Worm (Caenorhabditis elegans) whole organism, L3 larva: ENCODE measurements around the gene F40F8.3.

ENCODE experiments used
- R02D3.7 ChIP-seq: fragments of 150-350 bp; optimal IDR thresholded peaks from 2 replicates; lab custom pipeline; 2014; ENCODE audit warnings: missing biosample characterization, missing genetic modification characterization
- aly-2 ChIP-seq: fragments of 150-350 bp; optimal IDR thresholded peaks from 2 replicates; lab custom pipeline; 2014; ENCODE audit warnings: missing biosample characterization, missing genetic modification characterization
- ama-1 ChIP-seq: fragments of 150-350 bp; optimal IDR thresholded peaks from 2 replicates; lab custom pipeline; 2018
- ceh-16 ChIP-seq: sonication (generic microtip); optimal IDR thresholded peaks from 2 replicates; lab custom pipeline; 2017; ENCODE audit warnings: missing biosample characterization, missing genetic modification characterization
- ceh-28 ChIP-seq: fragments of 150-350 bp; optimal IDR thresholded peaks from 2 replicates; lab custom pipeline; 2014; ENCODE audit warnings: missing biosample characterization, missing genetic modification reagents, missing genetic modification characterization
- ceh-82 ChIP-seq: fragments of 150-350 bp; optimal IDR thresholded peaks from 2 replicates; lab custom pipeline; 2014; ENCODE audit warnings: missing biosample characterization, missing genetic modification characterization
- daf-12 ChIP-seq: fragments of 150-350 bp; optimal IDR thresholded peaks from 2 replicates; lab custom pipeline; 2014; ENCODE audit warnings: missing biosample characterization, missing genetic modification reagents, missing genetic modification characterization
- egl-27 ChIP-seq: sonication (generic microtip); optimal IDR thresholded peaks from 4 replicates; lab custom pipeline; 2017; ENCODE audit warnings: missing biosample characterization, missing genetic modification reagents, missing genetic modification characterization
- elt-2 ChIP-seq: sonication (generic microtip); optimal IDR thresholded peaks from 2 replicates; lab custom pipeline; 2016; ENCODE audit warnings: missing genetic modification reagents, mild to moderate bottlenecking, missing genetic modification characterization, missing compliant biosample characterization
- elt-3 ChIP-seq, 3 experiments: fragments of 150-350 bp in 1 of 3; sonication (generic microtip) in 2 of 3; optimal IDR thresholded peaks; 2 replicates in 2 of 3; 4 replicates in 1 of 3; lab custom pipeline; 2014 to 2017; ENCODE audit warnings: missing biosample characterization in 3 of 3, missing genetic modification characterization in 3 of 3
- eor-1 ChIP-seq, 2 experiments: fragments of 150-350 bp; optimal IDR thresholded peaks; 2 replicates each; lab custom pipeline; 2014 to 2018; ENCODE audit warnings: missing biosample characterization in 2 of 2, missing genetic modification characterization in 2 of 2
- hmg-11 ChIP-seq: sonication (generic microtip); optimal IDR thresholded peaks from 2 replicates; lab custom pipeline; 2016; ENCODE audit warnings: missing genetic modification characterization, missing compliant biosample characterization
- jun-1 ChIP-seq: fragments of 150-350 bp; optimal IDR thresholded peaks from 2 replicates; lab custom pipeline; 2014; ENCODE audit warnings: missing biosample characterization, missing genetic modification reagents, missing genetic modification characterization
- lin-15B ChIP-seq: fragments of 150-350 bp; optimal IDR thresholded peaks from 2 replicates; lab custom pipeline; 2014; ENCODE audit warnings: missing biosample characterization, missing genetic modification characterization
- lin-39 ChIP-seq: fragments of 150-350 bp; optimal IDR thresholded peaks from 2 replicates; lab custom pipeline; 2018; ENCODE audit warnings: missing biosample characterization, missing genetic modification reagents, missing genetic modification characterization
- lsy-12 ChIP-seq: sonication (generic microtip); optimal IDR thresholded peaks from 2 replicates; lab custom pipeline; 2016; ENCODE audit warnings: mild to moderate bottlenecking, missing genetic modification characterization, missing compliant biosample characterization
- mdl-1 ChIP-seq: fragments of 150-350 bp; optimal IDR thresholded peaks from 2 replicates; lab custom pipeline; 2014; ENCODE audit warnings: missing biosample characterization, missing genetic modification characterization
- mml-1 ChIP-seq: fragments of 150-350 bp; sonication (generic microtip); optimal IDR thresholded peaks from 3 replicates; lab custom pipeline; 2014; ENCODE audit warnings: missing biosample characterization, missing genetic modification characterization
- nfya-1 ChIP-seq: sonication (generic microtip); optimal IDR thresholded peaks from 2 replicates; lab custom pipeline; 2017; ENCODE audit warnings: missing genetic modification characterization, mild to moderate bottlenecking, missing compliant biosample characterization, antibody characterized with exemption, moderate library complexity; ENCODE audit not compliant: insufficient read depth
- nhr-12 ChIP-seq: fragments of 150-350 bp; optimal IDR thresholded peaks from 2 replicates; lab custom pipeline; 2014; ENCODE audit warnings: missing biosample characterization, missing genetic modification characterization
- nhr-23 ChIP-seq: fragments of 150-350 bp; optimal IDR thresholded peaks from 2 replicates; lab custom pipeline; 2014; ENCODE audit warnings: missing biosample characterization, missing genetic modification reagents, missing genetic modification characterization
- nhr-25 ChIP-seq: sonication (generic microtip); optimal IDR thresholded peaks from 2 replicates; lab custom pipeline; 2017; ENCODE audit warnings: missing biosample characterization, missing genetic modification characterization
- nhr-28 ChIP-seq: fragments of 150-350 bp; optimal IDR thresholded peaks from 2 replicates; lab custom pipeline; 2014; ENCODE audit warnings: missing biosample characterization, missing genetic modification characterization
- nhr-43 ChIP-seq: sonication (generic microtip); optimal IDR thresholded peaks from 2 replicates; lab custom pipeline; 2016; ENCODE audit warnings: mild to moderate bottlenecking, missing genetic modification characterization, missing compliant biosample characterization; ENCODE audit not compliant: poor library complexity, severe bottlenecking
- nhr-77 ChIP-seq: fragments of 150-350 bp; optimal IDR thresholded peaks from 2 replicates; lab custom pipeline; 2014; ENCODE audit warnings: missing biosample characterization, missing genetic modification characterization
- pha-4 ChIP-seq: fragments of 150-350 bp; optimal IDR thresholded peaks from 2 replicates; lab custom pipeline; 2014; ENCODE audit warnings: missing biosample characterization, missing genetic modification reagents, missing genetic modification characterization
- pqm-1 ChIP-seq: fragments of 150-350 bp; optimal IDR thresholded peaks from 2 replicates; lab custom pipeline; 2017; ENCODE audit warnings: missing biosample characterization, missing genetic modification characterization, inconsistent platforms
- sea-2 ChIP-seq: fragments of 150-350 bp; sonication (generic microtip); optimal IDR thresholded peaks from 4 replicates; lab custom pipeline; 2014; ENCODE audit warnings: missing biosample characterization, missing genetic modification reagents, missing genetic modification characterization
- skn-1 ChIP-seq: fragments of 150-350 bp; optimal IDR thresholded peaks from 2 replicates; lab custom pipeline; 2014; ENCODE audit warnings: missing biosample characterization, missing genetic modification characterization
- snpc-4 ChIP-seq: fragments of 150-350 bp; optimal IDR thresholded peaks from 2 replicates; lab custom pipeline; 2014; ENCODE audit warnings: missing biosample characterization, missing genetic modification characterization
- tbx-2 ChIP-seq: sonication (generic microtip); optimal IDR thresholded peaks from 2 replicates; lab custom pipeline; 2016; ENCODE audit warnings: mild to moderate bottlenecking, missing genetic modification characterization, missing compliant biosample characterization
- unc-62 ChIP-seq: fragments of 150-350 bp; sonication (generic microtip); optimal IDR thresholded peaks from 4 replicates; lab custom pipeline; 2014; ENCODE audit warnings: missing biosample characterization, missing genetic modification reagents, missing genetic modification characterization
- ztf-11 ChIP-seq: fragments of 150-350 bp; optimal IDR thresholded peaks from 2 replicates; lab custom pipeline; 2014; ENCODE audit warnings: missing biosample characterization, missing genetic modification characterization

Gene F40F8.3

ce11 chrII:11166414-11166813 is 37.3 kb downstream of the F40F8.3 start:
- TF ChIP-seq nhr-25 (tag; lab: Kevin White, UChicago) = no peak
- TF ChIP-seq eor-1 (tag; optimal IDR thresholded peaks at IDR 0.05; lab: Kevin White, UChicago) = no peak
- TF ChIP-seq sea-2 (GFP tag; lab: Kevin White, UChicago) = no peak
- no peak for TF ChIP-seq elt-3 (tag; optimal IDR thresholded peaks at IDR 0.05; lab: Kevin White, UChicago)
- no peak for TF ChIP-seq nhr-23
- TF ChIP-seq egl-27 (tag; lab: Kevin White, UChicago) = no peak
- TF ChIP-seq nhr-12 = no peak
- TF ChIP-seq nfya-1 (tag; lab: Kevin White, UChicago) = peak; percentile 40
- TF ChIP-seq ceh-82 (tag; lab: Kevin White, UChicago) = no peak
- TF ChIP-seq mml-1 = no peak
- peak; percentile 69 for TF ChIP-seq snpc-4 (tag; lab: Kevin White, UChicago)
- no peak for TF ChIP-seq ceh-16 (tag; lab: Kevin White, UChicago)
- no peak for TF ChIP-seq daf-12 (tag; lab: Kevin White, UChicago)
- peak; percentile 43 for TF ChIP-seq pha-4 (tag; lab: Kevin White, UChicago)
- TF ChIP-seq elt-2 (tag; lab: Kevin White, UChicago) = no peak
- no peak for TF ChIP-seq nhr-77 (tag; lab: Kevin White, UChicago)
- TF ChIP-seq lin-39 (tag; lab: Kevin White, UChicago) = no peak
- TF ChIP-seq unc-62 = no peak

ce11 chrII:11167039-11167438 is 38.0 kb downstream of the F40F8.3 start:
- TF ChIP-seq lin-39 (tag; lab: Kevin White, UChicago) = peak; percentile 28
- peak; percentile 43 for TF ChIP-seq nhr-77 (tag; lab: Kevin White, UChicago)
- TF ChIP-seq snpc-4 (tag; lab: Kevin White, UChicago) = peak; percentile 99
- peak; percentile 21 for TF ChIP-seq ceh-82 (tag; lab: Kevin White, UChicago)
- TF ChIP-seq lin-15B = peak; percentile 40
- TF ChIP-seq nhr-25 (tag; lab: Kevin White, UChicago) = peak; percentile 65
- peak; percentile 91 for TF ChIP-seq nhr-43
- TF ChIP-seq mdl-1 (tag; lab: Kevin White, UChicago) = no peak
- no peak for TF ChIP-seq egl-27 (tag; lab: Kevin White, UChicago)
- TF ChIP-seq pha-4 (tag; lab: Kevin White, UChicago) = peak; percentile 34
- TF ChIP-seq skn-1 (tag; lab: Kevin White, UChicago) = peak; percentile 44
- peak; percentile 96 for TF ChIP-seq ama-1 (lab: Kevin White, UChicago)
- TF ChIP-seq ceh-28 (tag; lab: Kevin White, UChicago) = peak; percentile 48
- peak; percentile 65 for TF ChIP-seq lsy-12
- TF ChIP-seq aly-2 = peak; percentile 78
- TF ChIP-seq ztf-11 = no peak
- no peak for TF ChIP-seq pqm-1
- TF ChIP-seq nhr-28 (tag; lab: Kevin White, UChicago) = no peak
- TF ChIP-seq elt-2 (tag; lab: Kevin White, UChicago) = peak; percentile 50
- peak; percentile 51 for TF ChIP-seq hmg-11
- peak; percentile 73 for TF ChIP-seq nfya-1 (tag; lab: Kevin White, UChicago)
- TF ChIP-seq R02D3.7 = peak; percentile 54
- peak; percentile 36 for TF ChIP-seq tbx-2 (tag; lab: Kevin White, UChicago)
- peak; percentile 70 for TF ChIP-seq nhr-23

ce11 chrII:11175347-11175746 is 46.3 kb downstream of the F40F8.3 start:
- no peak for TF ChIP-seq nhr-28 (tag; lab: Kevin White, UChicago)

ce11 chrII:11176441-11176840 is 47.4 kb downstream of the F40F8.3 start:
- peak; percentile 7 for TF ChIP-seq nfya-1 (tag; lab: Kevin White, UChicago)
- no peak for TF ChIP-seq snpc-4 (tag; lab: Kevin White, UChicago)
- peak; percentile 11 for TF ChIP-seq lin-15B
- no peak for TF ChIP-seq mml-1

- TF ChIP-seq pha-4 (tag; lab: Kevin White, UChicago) (no peak), nhr-43 (no peak), pqm-1 (no peak)
Measured at ce11 chrII:11177376-11177775, 48.3 kb downstream of the F40F8.3 start, which contains the start of gene F37H8.6. Gene F37H8.6 (minus strand): TSS chrII:11177476.

ce11 chrII:11178737-11179136 is 49.6 kb downstream of the F40F8.3 start:
- TF ChIP-seq sea-2 (GFP tag; lab: Kevin White, UChicago) = no peak
- TF ChIP-seq jun-1 (tag; lab: Kevin White, UChicago) = no peak
